Worm (Caenorhabditis elegans): Measurements from ENCODE around the gene arx-4.
A peak's percentile ranks its signal among the peaks of the same experiment; 100 is the strongest.

arx-4 gene

DNA sequence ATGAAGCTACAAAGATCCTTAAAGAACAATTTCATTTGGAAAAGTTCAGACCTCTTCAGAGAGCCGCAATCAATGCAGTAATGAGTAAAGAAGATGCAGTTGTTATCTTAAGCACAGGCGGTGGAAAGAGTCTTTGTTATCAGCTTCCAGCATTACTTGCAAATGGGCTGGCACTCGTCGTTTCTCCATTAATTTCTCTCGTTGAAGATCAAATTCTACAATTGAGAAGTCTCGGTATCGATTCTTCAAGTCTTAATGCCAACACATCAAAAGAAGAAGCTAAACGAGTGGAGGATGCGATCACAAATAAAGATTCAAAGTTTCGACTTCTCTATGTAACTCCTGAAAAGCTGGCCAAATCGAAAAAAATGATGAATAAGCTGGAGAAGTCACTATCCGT lies 5.2 kb upstream of the arx-4 start:
- TF ChIP-seq sptf-1 (tag; optimal IDR thresholded peaks at IDR 0.05) = no peak
- TF ChIP-seq mep-1 (tag; optimal IDR thresholded peaks at IDR 0.05) = no peak
- TF ChIP-seq nhr-2 (tag; optimal IDR thresholded peaks at IDR 0.05) = no peak
- no peak for TF ChIP-seq mab-5 (tag; optimal IDR thresholded peaks at IDR 0.05)
- no peak for TF ChIP-seq zip-8 (tag; optimal IDR thresholded peaks at IDR 0.05)
- no peak for TF ChIP-seq mls-2 (tag; optimal IDR thresholded peaks at IDR 0.05)
- TF ChIP-seq elt-3 (tag; optimal IDR thresholded peaks at IDR 0.05) = no peak
- TF ChIP-seq ztf-11 (tag; optimal IDR thresholded peaks at IDR 0.05) = no peak
- no peak for TF ChIP-seq snpc-4 (tag; optimal IDR thresholded peaks at IDR 0.05)
- TF ChIP-seq nhr-237 (tag; optimal IDR thresholded peaks at IDR 0.05) = no peak
- no peak for TF ChIP-seq unc-39 (tag; optimal IDR thresholded peaks at IDR 0.05)

DNA sequence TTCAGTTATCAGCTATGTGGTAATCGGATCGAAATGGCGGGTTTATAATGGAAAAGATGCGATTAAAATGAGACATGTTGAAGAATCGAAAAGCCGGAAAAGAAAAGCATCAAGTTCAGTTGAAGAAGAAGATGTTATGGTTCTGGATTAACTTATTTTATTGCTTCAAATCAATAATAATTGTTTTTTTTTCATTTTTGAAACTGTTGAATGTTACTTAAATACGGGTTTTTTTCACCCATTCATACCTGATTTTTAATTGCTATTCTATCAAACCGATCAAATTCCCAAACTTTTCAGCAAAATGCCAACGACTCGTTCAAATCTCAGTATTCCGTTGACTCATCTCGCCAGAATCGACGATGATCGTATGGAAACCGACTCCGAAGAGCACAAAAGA lies 2.2 kb upstream of the arx-4 start, which contains the start of gene exos-4.2:
Gene exos-4.2 (plus strand): TSS at position 301 of the 400 bp plus-strand sequence.
- TF ChIP-seq zip-8 (tag; optimal IDR thresholded peaks at IDR 0.05) (no peak), nhr-76 (tag; optimal IDR thresholded peaks at IDR 0.05) (no peak), ces-1 (GFP tag; optimal IDR thresholded peaks at IDR 0.05) (no peak), elt-1 (tag; optimal IDR thresholded peaks at IDR 0.05; ENCODE audit: borderline replicate concordance, insufficient read depth) (no peak), nhr-2 (tag; optimal IDR thresholded peaks at IDR 0.05) (no peak), cnd-1 (tag; optimal IDR thresholded peaks at IDR 0.05) (no peak), lsy-2 (tag; optimal IDR thresholded peaks at IDR 0.05) (no peak), elt-3 (tag; optimal IDR thresholded peaks at IDR 0.05) (no peak), sptf-1 (tag; optimal IDR thresholded peaks at IDR 0.05) (no peak)

DNA sequence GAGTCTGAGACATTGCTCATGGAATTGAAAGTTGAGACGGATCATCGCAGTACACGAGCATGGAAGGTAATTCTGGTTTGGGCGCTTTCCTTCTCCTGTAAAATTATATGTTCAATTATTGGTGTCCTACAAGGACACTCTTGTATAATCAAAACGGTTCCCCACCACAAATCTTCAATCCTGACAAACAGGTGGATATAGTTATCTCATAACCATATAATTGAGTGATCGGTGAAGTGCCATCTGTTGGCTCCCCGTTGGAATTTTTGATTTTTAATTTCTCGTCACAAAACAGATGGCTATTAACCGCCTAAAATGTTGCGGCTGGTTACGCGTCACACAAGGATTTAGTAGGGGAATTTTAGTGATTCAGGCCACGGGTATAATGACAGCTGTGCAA lies 6.8 kb downstream of the arx-4 start:
- peak; percentile 69 for TF ChIP-seq lin-32 (GFP tag; optimal IDR thresholded peaks at IDR 0.05)
- no peak for TF ChIP-seq mab-5 (tag; optimal IDR thresholded peaks at IDR 0.05)

DNA sequence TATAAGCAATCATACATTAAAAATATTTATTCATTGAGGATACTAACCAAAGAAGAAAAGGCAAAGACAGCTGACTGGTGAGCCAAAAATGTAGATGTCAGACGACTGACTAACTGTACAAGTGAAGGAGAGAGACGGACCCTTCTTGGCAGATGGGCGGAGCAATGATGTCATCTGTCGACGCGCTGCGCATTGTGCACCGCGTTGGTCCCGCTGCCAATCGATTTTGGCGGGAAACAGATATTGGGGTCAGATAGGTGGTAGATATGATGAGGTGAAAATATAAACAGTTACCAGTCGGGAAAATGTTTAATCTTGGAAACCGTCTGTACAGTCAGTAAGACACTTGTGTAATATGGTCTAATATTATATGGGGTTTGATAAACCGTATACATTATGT lies 7.8 kb downstream of the arx-4 start, which contains the start of gene T24C4.2:
Gene T24C4.2 (minus strand): TSS at position 101 of the 400 bp plus-strand sequence.
- TF ChIP-seq zip-8 (tag; optimal IDR thresholded peaks at IDR 0.05) (peak; percentile 42), ceh-39 (tag; optimal IDR thresholded peaks at IDR 0.05) (peak; percentile 47), cnd-1 (tag; optimal IDR thresholded peaks at IDR 0.05) (peak; percentile 20), lin-32 (GFP tag; optimal IDR thresholded peaks at IDR 0.05) (peak; percentile 22), elt-3 (tag; optimal IDR thresholded peaks at IDR 0.05) (no peak)

DNA sequence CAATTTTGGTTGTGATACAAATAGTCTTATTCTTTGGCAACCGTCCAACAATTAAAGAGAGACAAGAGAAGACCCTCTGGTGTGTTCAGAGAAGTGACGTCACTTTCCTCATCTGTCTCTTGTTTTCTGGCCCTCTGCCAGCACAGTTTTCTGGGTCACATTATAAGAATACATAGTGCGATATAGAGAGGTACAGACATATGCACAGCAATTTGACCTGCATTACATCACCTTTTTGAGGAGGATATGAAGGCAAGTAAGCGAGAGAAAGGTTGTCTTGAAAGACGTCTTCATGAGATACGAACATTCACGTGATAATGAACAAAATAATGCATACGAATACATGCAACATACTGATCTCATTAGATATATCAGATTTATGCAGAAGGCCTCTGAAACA lies 8.4 kb downstream of the arx-4 start:
- TF ChIP-seq nhr-28 (tag; optimal IDR thresholded peaks at IDR 0.05) (no peak), bed-3 (GFP tag; optimal IDR thresholded peaks at IDR 0.05) (no peak), M03D4.4 (tag; optimal IDR thresholded peaks at IDR 0.05) (no peak), elt-3 (tag; optimal IDR thresholded peaks at IDR 0.05) (no peak), lin-13 (tag; optimal IDR thresholded peaks at IDR 0.05) (no peak), tbx-8 (GFP tag; optimal IDR thresholded peaks at IDR 0.05) (no peak), ceh-83 (GFP tag; optimal IDR thresholded peaks at IDR 0.05) (no peak), nhr-237 (tag; optimal IDR thresholded peaks at IDR 0.05) (no peak), sptf-1 (tag; optimal IDR thresholded peaks at IDR 0.05) (no peak), ces-1 (GFP tag; optimal IDR thresholded peaks at IDR 0.05) (no peak), sem-2 (GFP tag; optimal IDR thresholded peaks at IDR 0.05) (no peak), unc-62 (GFP tag; optimal IDR thresholded peaks at IDR 0.05) (no peak), cnd-1 (tag; optimal IDR thresholded peaks at IDR 0.05) (peak; percentile 57), elt-1 (tag; optimal IDR thresholded peaks at IDR 0.05; ENCODE audit: borderline replicate concordance, insufficient read depth) (peak; percentile 49), unc-39 (tag; optimal IDR thresholded peaks at IDR 0.05) (peak; percentile 68), snpc-4 (tag; optimal IDR thresholded peaks at IDR 0.05) (no peak), unc-120 (tag; optimal IDR thresholded peaks at IDR 0.05; ENCODE audit: poor library complexity, severe bottlenecking) (no peak), ceh-39 (tag; optimal IDR thresholded peaks at IDR 0.05) (peak; percentile 20), nhr-76 (tag; optimal IDR thresholded peaks at IDR 0.05) (no peak), drap-1 (GFP tag; optimal IDR thresholded peaks at IDR 0.05) (no peak), lsy-2 (tag; optimal IDR thresholded peaks at IDR 0.05) (no peak), zip-8 (tag; optimal IDR thresholded peaks at IDR 0.05) (peak; percentile 67), ceh-43 (GFP tag; optimal IDR thresholded peaks at IDR 0.05) (no peak), flh-1 (GFP tag; optimal IDR thresholded peaks at IDR 0.05) (no peak), hlh-1 (tag; optimal IDR thresholded peaks at IDR 0.05) (no peak), ztf-11 (tag; optimal IDR thresholded peaks at IDR 0.05) (no peak), nhr-12 (tag; optimal IDR thresholded peaks at IDR 0.05) (no peak), mls-2 (tag; optimal IDR thresholded peaks at IDR 0.05) (no peak), mep-1 (tag; optimal IDR thresholded peaks at IDR 0.05) (peak; percentile 8), pha-4 (tag; optimal IDR thresholded peaks at IDR 0.05) (no peak), ham-2 (GFP tag; optimal IDR thresholded peaks at IDR 0.05) (no peak), nhr-2 (tag; optimal IDR thresholded peaks at IDR 0.05) (peak; percentile 71), lin-32 (GFP tag; optimal IDR thresholded peaks at IDR 0.05) (no peak), mab-5 (tag; optimal IDR thresholded peaks at IDR 0.05) (no peak), blmp-1 (tag; optimal IDR thresholded peaks at IDR 0.05) (no peak)

Data from whole organism, mixed stage, embryonic.